Fruit fly (Drosophila melanogaster): ENCODE results near the gene CG7518.

- TF ChIP-seq CG13204 (GFP tag; optimal IDR thresholded peaks at IDR 0.05) (no peak), EcR (GFP tag; optimal IDR thresholded peaks at IDR 0.05) (no peak), CG8301 (tag; optimal IDR thresholded peaks at IDR 0.05) (no peak), CG8159 (tag; optimal IDR thresholded peaks at IDR 0.05) (no peak), Ets98B (GFP tag; IDR thresholded peaks at IDR 0.05) (0 out of 2 replicates have a peak, but pooled peaks have one; percentile 15), Snoo (tag; optimal IDR thresholded peaks at IDR 0.05) (no peak), Pif1B (GFP tag; optimal IDR thresholded peaks at IDR 0.05) (no peak)
Measured at dm6 chr3R:12997550-12998233, at the start of gene CG7518, which contains the start of the genes CG17327 and CG44194.
